Fruit fly (Drosophila melanogaster): ENCODE measurements around the gene scaf6.

scaf6 gene

DNA sequence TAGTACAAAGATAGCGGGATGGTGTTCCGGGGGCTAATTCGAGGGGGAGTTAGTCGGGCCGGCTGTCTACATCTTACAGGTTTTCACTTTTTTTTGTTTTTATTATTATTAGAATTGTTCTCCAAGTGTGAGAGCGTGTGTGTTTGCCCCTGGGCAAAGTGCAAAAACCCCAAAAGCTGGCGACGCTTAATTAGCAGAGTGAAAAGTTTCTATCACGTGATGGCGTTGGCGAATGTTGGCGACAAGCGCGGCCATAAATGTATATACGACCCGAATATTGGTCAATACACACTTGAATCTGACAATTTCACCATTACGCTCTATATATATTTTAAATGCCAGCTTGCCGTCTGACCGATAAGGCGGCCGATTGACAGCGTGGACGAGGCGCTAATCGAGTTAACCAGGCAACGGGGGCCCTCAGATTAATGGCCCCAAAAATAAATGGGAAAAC lies 33.4 kb downstream of the scaf6 start:
- TF ChIP-seq Hr83 (GFP tag; optimal IDR thresholded peaks at IDR 0.05; ENCODE audit: poor library complexity, severe bottlenecking) (no peak), tai (GFP tag; optimal IDR thresholded peaks at IDR 0.05) (no peak), ey (GFP tag; optimal IDR thresholded peaks at IDR 0.05) (no peak), CrebA (GFP tag; optimal IDR thresholded peaks at IDR 0.05; ENCODE audit: borderline replicate concordance) (peak; percentile 51), dsf (GFP tag; optimal IDR thresholded peaks at IDR 0.05; ENCODE audit: borderline replicate concordance) (no peak), woc (GFP tag; optimal IDR thresholded peaks at IDR 0.05) (no peak), Abd-B (GFP tag; optimal IDR thresholded peaks at IDR 0.05) (no peak), HLH106 (tag; optimal IDR thresholded peaks at IDR 0.05) (no peak), lola (GFP tag; optimal IDR thresholded peaks at IDR 0.05) (no peak), foxo (GFP tag; optimal IDR thresholded peaks at IDR 0.05) (no peak), GATAd (GFP tag; optimal IDR thresholded peaks at IDR 0.05) (no peak), rgr (GFP tag; optimal IDR thresholded peaks at IDR 0.05) (peak; percentile 21), dl (GFP tag; optimal IDR thresholded peaks at IDR 0.05; ENCODE audit: insufficient read depth in 1 of 2, partially characterized antibody in 2 of 2) (no peak), CG32264 (GFP tag; optimal IDR thresholded peaks at IDR 0.05) (no peak), OdsH (GFP tag; optimal IDR thresholded peaks at IDR 0.05) (no peak), sv (GFP tag; optimal IDR thresholded peaks at IDR 0.05) (no peak), brk (GFP tag; optimal IDR thresholded peaks at IDR 0.05) (no peak), Rel (GFP tag; optimal IDR thresholded peaks at IDR 0.05) (no peak), Rel (tag; optimal IDR thresholded peaks at IDR 0.05) (peak; percentile 51), pan (optimal IDR thresholded peaks at IDR 0.05) (no peak), br (GFP tag; optimal IDR thresholded peaks at IDR 0.05) (peak; percentile 12), Dfd (GFP tag; optimal IDR thresholded peaks at IDR 0.05) (no peak), Jra (GFP tag; optimal IDR thresholded peaks at IDR 0.05) (no peak), Dif (GFP tag; optimal IDR thresholded peaks at IDR 0.05; ENCODE audit: partially characterized antibody) (no peak), Vsx2 (GFP tag; optimal IDR thresholded peaks at IDR 0.05; ENCODE audit: partially characterized antibody) (peak; percentile 21), Hnf4 (GFP tag; optimal IDR thresholded peaks at IDR 0.05) (peak; percentile 12), dmrt93B (GFP tag; optimal IDR thresholded peaks at IDR 0.05) (no peak), jim (GFP tag; optimal IDR thresholded peaks at IDR 0.05) (no peak), N (GFP tag; optimal IDR thresholded peaks at IDR 0.05) (no peak), Myc (optimal IDR thresholded peaks at IDR 0.05) (no peak)

DNA sequence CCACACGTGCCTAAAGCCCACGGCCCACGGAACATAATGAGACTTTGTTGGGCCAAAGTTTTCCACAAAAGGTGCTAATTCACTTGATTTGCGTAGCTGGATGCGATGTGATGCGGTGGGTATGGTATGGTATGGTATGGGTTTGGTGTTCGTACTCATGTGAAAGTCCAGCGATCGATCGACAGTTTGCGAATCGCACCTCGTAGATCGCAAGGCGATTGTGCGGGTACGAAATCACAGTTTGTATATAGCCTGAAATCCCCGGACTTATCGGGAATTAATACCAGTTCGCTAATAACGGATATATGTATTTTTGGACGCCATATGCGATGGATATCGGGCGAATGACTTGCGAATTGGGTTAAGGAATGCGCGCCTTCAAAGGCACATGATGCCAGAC lies 34.4 kb downstream of the scaf6 start:
- TF ChIP-seq brk (GFP tag; optimal IDR thresholded peaks at IDR 0.05) (no peak), pan (optimal IDR thresholded peaks at IDR 0.05) (no peak), Rel (GFP tag; optimal IDR thresholded peaks at IDR 0.05) (no peak), Rel (tag; optimal IDR thresholded peaks at IDR 0.05) (peak; percentile 98), HLH106 (tag; optimal IDR thresholded peaks at IDR 0.05) (no peak)

DNA sequence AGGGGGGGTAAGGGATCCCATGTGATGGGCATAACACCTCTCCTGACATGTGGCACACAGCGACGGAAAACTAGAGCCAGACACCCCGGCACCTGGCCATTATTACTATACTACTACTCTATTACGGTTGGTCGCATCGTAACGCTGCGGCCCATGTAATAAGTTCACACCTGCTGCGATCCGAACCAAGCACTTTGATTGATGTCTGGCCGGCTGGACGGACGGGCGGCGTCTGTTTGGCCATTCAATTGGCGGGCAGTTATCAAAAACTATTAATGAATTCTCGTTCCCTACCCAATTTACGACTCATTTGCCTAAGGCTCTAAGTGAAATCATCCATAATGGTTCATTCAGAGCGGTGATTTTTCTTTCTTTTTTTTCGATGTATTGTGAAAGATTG lies 34.9 kb downstream of the scaf6 start:
- no peak for TF ChIP-seq fru (GFP tag; optimal IDR thresholded peaks at IDR 0.05)
- TF ChIP-seq lola (GFP tag; optimal IDR thresholded peaks at IDR 0.05), result no peak
- no peak for TF ChIP-seq Hnf4 (GFP tag; optimal IDR thresholded peaks at IDR 0.05)
- no peak for TF ChIP-seq br (GFP tag; optimal IDR thresholded peaks at IDR 0.05)
- TF ChIP-seq Dif (GFP tag; optimal IDR thresholded peaks at IDR 0.05; ENCODE audit: partially characterized antibody), result no peak
- TF ChIP-seq CG9705 (GFP tag; optimal IDR thresholded peaks at IDR 0.05), result no peak
- no peak for TF ChIP-seq dsf (GFP tag; optimal IDR thresholded peaks at IDR 0.05; ENCODE audit: borderline replicate concordance)
- no peak for TF ChIP-seq CG32264 (GFP tag; optimal IDR thresholded peaks at IDR 0.05)
- TF ChIP-seq foxo (GFP tag; optimal IDR thresholded peaks at IDR 0.05), result no peak

DNA sequence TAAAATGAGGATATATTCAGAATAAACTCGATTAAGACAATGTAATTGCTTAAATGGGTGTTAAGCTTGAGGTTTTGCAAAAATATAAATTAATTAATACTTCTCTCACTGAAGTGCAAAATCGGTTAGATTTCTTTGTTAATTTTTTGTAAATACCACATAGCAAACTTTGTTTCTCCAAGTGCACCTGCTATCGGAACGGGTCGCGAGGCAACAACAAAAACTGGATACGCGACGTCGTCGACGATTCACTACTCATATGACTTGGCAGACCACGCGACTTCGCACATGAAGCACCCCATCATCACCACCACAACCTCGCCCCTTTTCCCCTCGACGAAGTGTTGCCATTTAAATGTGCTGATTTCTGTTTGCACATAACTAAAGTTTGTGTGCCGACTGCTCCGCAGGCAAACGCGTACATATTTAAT lies 35.3 kb downstream of the scaf6 start:
- TF ChIP-seq dl (GFP tag; optimal IDR thresholded peaks at IDR 0.05; ENCODE audit: insufficient read depth in 1 of 2, partially characterized antibody in 2 of 2) (no peak), HLH106 (tag; optimal IDR thresholded peaks at IDR 0.05) (peak; percentile 44), Vsx2 (GFP tag; optimal IDR thresholded peaks at IDR 0.05; ENCODE audit: partially characterized antibody) (no peak), rgr (GFP tag; optimal IDR thresholded peaks at IDR 0.05) (peak; percentile 30), lola (GFP tag; optimal IDR thresholded peaks at IDR 0.05) (no peak), foxo (GFP tag; optimal IDR thresholded peaks at IDR 0.05) (peak in 1 of 2 experiments; percentile 51), Rel (GFP tag; optimal IDR thresholded peaks at IDR 0.05) (no peak), Rel (tag; optimal IDR thresholded peaks at IDR 0.05) (peak; percentile 19), Dfd (GFP tag; optimal IDR thresholded peaks at IDR 0.05) (no peak), Hnf4 (GFP tag; optimal IDR thresholded peaks at IDR 0.05) (peak; percentile 10), fru (GFP tag; optimal IDR thresholded peaks at IDR 0.05) (peak; percentile 12), OdsH (GFP tag; optimal IDR thresholded peaks at IDR 0.05) (peak; percentile 34), h (GFP tag; optimal IDR thresholded peaks at IDR 0.05) (peak; percentile 62), Sp1 (GFP tag; optimal IDR thresholded peaks at IDR 0.05) (peak; percentile 9)

Data from whole organism, wandering third instar larva.